Worm (Caenorhabditis elegans): ENCODE results near the gene Y56A3A.16.

DNA sequence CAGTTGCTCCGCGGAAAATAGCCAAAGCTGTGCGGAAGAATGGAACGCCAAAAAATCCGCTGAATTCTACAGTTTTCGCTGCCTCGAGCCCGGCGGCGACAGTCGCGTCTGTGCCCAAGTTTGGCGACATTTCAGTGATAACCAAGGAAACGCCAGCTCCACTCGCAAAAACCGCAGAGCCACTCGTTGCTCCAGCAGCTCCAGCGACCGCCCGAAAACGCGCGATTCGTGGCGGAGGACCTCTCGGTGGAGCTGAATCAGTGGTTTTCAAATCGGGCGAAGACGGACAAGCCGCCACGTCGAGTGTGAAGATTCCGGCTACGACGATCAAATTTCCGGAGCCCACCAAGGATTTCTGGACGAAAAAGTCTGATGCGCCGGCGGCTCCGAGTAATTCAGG is 2.1 kb upstream of the Y56A3A.16 start:
- no peak for TF ChIP-seq ztf-11 (tag; optimal IDR thresholded peaks at IDR 0.05)
- no peak for TF ChIP-seq ztf-4 (tag; optimal IDR thresholded peaks at IDR 0.05)
- TF ChIP-seq lin-13 (GFP tag; optimal IDR thresholded peaks at IDR 0.05): no peak
- TF ChIP-seq nhr-12 (tag; optimal IDR thresholded peaks at IDR 0.05): no peak
- TF ChIP-seq ama-1 (optimal IDR thresholded peaks at IDR 0.05): no peak
- TF ChIP-seq C34F6.9 (tag; optimal IDR thresholded peaks at IDR 0.05): no peak
